Fruit fly (Drosophila melanogaster): ENCODE measurements around the gene Gapdh2.

Gene Gapdh2

DNA sequence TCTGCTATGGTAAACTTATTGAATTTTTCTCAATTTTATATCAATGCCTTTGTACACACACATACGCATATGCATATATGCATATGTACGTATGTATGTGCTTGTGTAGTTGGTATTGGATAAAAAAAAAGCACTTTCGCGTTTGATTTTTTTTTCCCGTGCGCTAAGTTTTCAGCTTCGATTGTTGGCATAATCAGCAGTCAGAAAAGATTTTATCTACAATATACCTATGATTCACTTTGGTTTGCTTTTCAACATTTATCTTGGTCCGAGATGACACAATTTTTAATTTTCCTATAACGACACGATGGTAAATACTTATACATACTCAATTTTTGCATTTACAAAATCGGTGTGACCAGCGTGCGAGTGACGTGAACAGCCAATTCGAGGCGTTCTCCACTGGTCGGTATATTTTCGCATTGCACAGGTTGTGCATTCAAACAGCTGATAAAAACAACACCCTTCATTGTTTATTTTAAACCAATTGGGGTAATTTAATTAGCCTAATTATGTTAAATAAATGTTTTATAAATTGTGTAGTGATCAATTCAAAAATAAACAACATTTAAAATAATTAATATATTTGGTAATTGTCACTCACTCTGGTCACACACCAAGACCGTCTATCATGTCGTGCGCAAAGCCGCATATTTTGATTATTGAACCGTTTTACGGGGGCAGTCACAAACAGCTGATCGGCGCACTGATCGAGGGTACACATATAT lies 15.0 kb upstream of the Gapdh2 start, which contains the start of the genes UBL3 and CG15914 (continued):
- peak; percentile 25 for TF ChIP-seq CG4617 (GFP tag; optimal IDR thresholded peaks at IDR 0.05; ENCODE audit: borderline replicate concordance)
- TF ChIP-seq CG30020 (tag; optimal IDR thresholded peaks at IDR 0.05), result peak; percentile 82
- no peak for TF ChIP-seq CG11093 (GFP tag; IDR thresholded peaks at IDR 0.05)
- TF ChIP-seq YL-1 (GFP tag; optimal IDR thresholded peaks at IDR 0.05), result peak; percentile 51
- no peak for TF ChIP-seq Oli (tag; optimal IDR thresholded peaks at IDR 0.05)
- no peak for TF ChIP-seq lov (optimal IDR thresholded peaks at IDR 0.05)
- no peak for TF ChIP-seq lov (GFP tag; IDR thresholded peaks at IDR 0.05)
- TF ChIP-seq ewg (GFP tag; optimal IDR thresholded peaks at IDR 0.05), result peak; percentile 60
- peak; percentile 39 for TF ChIP-seq CG17568 (GFP tag; optimal IDR thresholded peaks at IDR 0.05)
- TF ChIP-seq sd (tag; optimal IDR thresholded peaks at IDR 0.05), result peak; percentile 51
- no peak for TF ChIP-seq org-1 (GFP tag; optimal IDR thresholded peaks at IDR 0.05)
- TF ChIP-seq CG15479 (GFP tag; optimal IDR thresholded peaks at IDR 0.05), result peak; percentile 98
- TF ChIP-seq MESR4 (GFP tag; optimal IDR thresholded peaks at IDR 0.05), result peak; percentile 80
- no peak for TF ChIP-seq Hey (tag; optimal IDR thresholded peaks at IDR 0.05)
- no peak for TF ChIP-seq CG30431 (GFP tag; optimal IDR thresholded peaks at IDR 0.05)
- peak; percentile 47 for TF ChIP-seq Lhr (GFP tag; optimal IDR thresholded peaks at IDR 0.05)
- TF ChIP-seq CG30403 (GFP tag; optimal IDR thresholded peaks at IDR 0.05), result peak; percentile 10
- TF ChIP-seq Myb (GFP tag; optimal IDR thresholded peaks at IDR 0.05), result peak; percentile 10
- no peak for TF ChIP-seq CG11696 (GFP tag; IDR thresholded peaks at IDR 0.05)
- TF ChIP-seq vfl (GFP tag; optimal IDR thresholded peaks at IDR 0.05), result no peak
- TF ChIP-seq Sry-β (GFP tag; optimal IDR thresholded peaks at IDR 0.05), result no peak
- no peak for TF ChIP-seq CG18476 (GFP tag; optimal IDR thresholded peaks at IDR 0.05)
- no peak for TF ChIP-seq inv (GFP tag; IDR thresholded peaks at IDR 0.05; ENCODE audit: partially characterized antibody)
- peak; percentile 53 for TF ChIP-seq row (GFP tag; IDR thresholded peaks at IDR 0.05)
- peak; percentile 75 for TF ChIP-seq CG17186 (GFP tag; optimal IDR thresholded peaks at IDR 0.05)
- peak; percentile 81 for TF ChIP-seq pzg (GFP tag; optimal IDR thresholded peaks at IDR 0.05)
- TF ChIP-seq Pdp1 (GFP tag; optimal IDR thresholded peaks at IDR 0.05), result peak in 1 of 2 experiments; percentile 53
- TF ChIP-seq CG10543 (GFP tag; optimal IDR thresholded peaks at IDR 0.05), result peak; percentile 21
- TF ChIP-seq MBD-R2 (GFP tag; IDR thresholded peaks at IDR 0.05), result peak; percentile 45
- TF ChIP-seq Spps (tag; optimal IDR thresholded peaks at IDR 0.05), result no peak
- peak; percentile 32 for TF ChIP-seq Dref (GFP tag; IDR thresholded peaks at IDR 0.05)
- TF ChIP-seq lbe (GFP tag; optimal IDR thresholded peaks at IDR 0.05), result peak; percentile 37
- peak; percentile 49 for TF ChIP-seq Nf-YC (tag; optimal IDR thresholded peaks at IDR 0.05)
- no peak for TF ChIP-seq dimm (GFP tag; IDR thresholded peaks at IDR 0.05)
- peak; percentile 55 for TF ChIP-seq CG12299 (tag; optimal IDR thresholded peaks at IDR 0.05)
- TF ChIP-seq CG17361 (GFP tag; IDR thresholded peaks at IDR 0.05), result peak; percentile 39; the same call in 2 of the 3 replicates
- no peak for TF ChIP-seq onecut (GFP tag; IDR thresholded peaks at IDR 0.05)
- peak; percentile 36 for TF ChIP-seq CG17829 (tag; optimal IDR thresholded peaks at IDR 0.05)
- TF ChIP-seq Ets97D (GFP tag; optimal IDR thresholded peaks at IDR 0.05), result peak; percentile 13
- peak; percentile 30 for TF ChIP-seq sug (tag; optimal IDR thresholded peaks at IDR 0.05)
- peak; percentile 69 for TF ChIP-seq CG15514 (GFP tag; optimal IDR thresholded peaks at IDR 0.05)
- peak; percentile 12 for TF ChIP-seq Vsx1 (GFP tag; optimal IDR thresholded peaks at IDR 0.05)
- TF ChIP-seq HLH3B (GFP tag; IDR thresholded peaks at IDR 0.05), result no peak
- TF ChIP-seq grau (tag; optimal IDR thresholded peaks at IDR 0.05), result peak; percentile 35
- peak; percentile 68 for TF ChIP-seq CG12659 (GFP tag; optimal IDR thresholded peaks at IDR 0.05)
- TF ChIP-seq ac (GFP tag; optimal IDR thresholded peaks at IDR 0.05), result no peak
- TF ChIP-seq CG34376 (GFP tag; optimal IDR thresholded peaks at IDR 0.05), result peak; percentile 13
